Worm (Caenorhabditis elegans): ENCODE measurements around the gene C42C1.8.

The C42C1.8 gene

DNA sequence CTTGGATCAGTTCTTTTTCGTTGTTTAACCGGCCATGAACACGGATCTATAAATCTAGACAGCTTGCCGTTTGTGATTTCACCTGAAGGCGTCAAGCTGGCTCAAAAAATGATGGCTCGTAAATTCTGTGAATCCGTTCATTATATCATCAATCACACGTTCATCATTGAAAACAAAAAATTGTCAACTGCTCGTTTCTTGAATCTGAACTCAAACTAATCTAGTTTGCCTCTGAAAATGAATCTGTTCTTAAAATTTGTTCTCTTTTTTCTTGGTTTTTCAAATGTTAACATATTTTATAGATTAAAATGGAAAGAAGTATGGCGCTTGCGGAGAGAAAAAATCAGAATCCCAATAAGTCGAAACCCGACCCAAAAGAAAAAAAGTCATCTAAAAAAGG, at the start of gene C42C1.8:
Gene C42C1.8 (plus strand): TSS at position 301 of the 400 bp plus-strand sequence.
- TF ChIP-seq R02D3.7 (tag; optimal IDR thresholded peaks at IDR 0.05) (no peak), lin-39 (tag; optimal IDR thresholded peaks at IDR 0.05) (no peak), lin-13 (GFP tag; optimal IDR thresholded peaks at IDR 0.05) (no peak), zag-1 (tag; optimal IDR thresholded peaks at IDR 0.05) (no peak), nhr-10 (tag; optimal IDR thresholded peaks at IDR 0.05) (no peak), T26A8.4 (GFP tag; IDR thresholded peaks at IDR 0.05) (no peak), Y48G9A.11 (GFP tag; IDR thresholded peaks at IDR 0.05) (no peak), dmd-8 (GFP tag; IDR thresholded peaks at IDR 0.05) (no peak), ama-1 (optimal IDR thresholded peaks at IDR 0.05) (no peak), dmd-9 (GFP tag; IDR thresholded peaks at IDR 0.05) (no peak), ztf-7 (tag; optimal IDR thresholded peaks at IDR 0.05) (no peak), mxl-3 (GFP tag; optimal IDR thresholded peaks at IDR 0.05) (no peak), ceh-28 (tag; optimal IDR thresholded peaks at IDR 0.05) (no peak)

DNA sequence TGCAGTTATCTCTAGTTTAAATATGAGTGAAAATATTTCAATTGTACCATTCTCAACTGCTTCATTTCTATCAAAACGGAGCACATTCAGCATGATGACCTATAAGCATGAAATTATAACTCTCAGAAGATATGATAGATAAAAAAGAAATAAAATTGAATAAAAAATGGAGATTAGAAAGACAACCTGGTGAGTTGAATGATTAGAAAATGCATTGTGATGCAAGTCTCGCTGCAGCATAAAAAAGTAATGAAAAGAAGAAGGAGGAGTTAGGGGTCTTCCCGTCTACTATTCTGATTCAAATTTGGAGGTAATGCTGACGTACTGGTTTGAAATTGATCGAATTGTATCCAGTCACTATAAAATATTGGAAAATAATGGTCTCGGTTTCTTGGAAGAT, 46.1 kb upstream of the C42C1.8 start, which contains the start of gene sre-15:
Gene sre-15 (minus strand): TSS at position 101 of the 400 bp plus-strand sequence.
- TF ChIP-seq lin-1 (GFP tag; IDR thresholded peaks at IDR 0.05) (no peak), snpc-4 (tag; optimal IDR thresholded peaks at IDR 0.05) (no peak), T20F7.1 (GFP tag; optimal IDR thresholded peaks at IDR 0.05) (no peak), lin-29 (GFP tag; IDR thresholded peaks at IDR 0.05) (no peak), hmg-1.1 (GFP tag; IDR thresholded peaks at IDR 0.05) (no peak), tag-97 (GFP tag; IDR thresholded peaks at IDR 0.05) (no peak), lim-7 (GFP tag; IDR thresholded peaks at IDR 0.05) (no peak), spr-1 (tag; optimal IDR thresholded peaks at IDR 0.05) (no peak), dmd-9 (GFP tag; IDR thresholded peaks at IDR 0.05) (no peak), Y105C5A.15 (GFP tag; IDR thresholded peaks at IDR 0.05) (no peak), T26A8.4 (GFP tag; IDR thresholded peaks at IDR 0.05) (no peak), arid-1 (GFP tag; conservative IDR thresholded peaks at IDR 0.05) (no peak), dve-1 (tag; optimal IDR thresholded peaks at IDR 0.05; ENCODE audit: insufficient read depth) (no peak), madf-5 (GFP tag; IDR thresholded peaks at IDR 0.05) (no peak)

DNA sequence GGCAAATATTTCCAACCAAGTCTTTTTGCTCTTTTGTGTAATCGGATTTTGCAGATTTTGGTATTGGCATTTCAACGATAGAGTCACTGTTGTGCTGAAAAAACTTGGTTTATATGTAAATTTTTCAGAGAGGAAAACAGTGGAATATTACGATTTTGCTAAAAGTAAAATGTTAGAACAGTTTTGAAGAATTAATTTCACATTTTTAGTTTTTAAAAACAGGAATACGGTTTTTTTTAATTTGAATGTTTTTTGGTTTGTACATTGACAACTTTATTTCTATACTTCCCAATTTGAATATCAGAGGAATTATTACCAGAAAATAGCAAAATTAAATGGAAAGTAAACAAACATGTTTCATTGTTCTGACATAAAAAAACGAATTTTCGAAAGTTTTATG, 38.3 kb upstream of the C42C1.8 start, which contains the start of gene dnj-26:
Gene dnj-26 (minus strand): TSS at position 101 of the 400 bp plus-strand sequence.
- TF ChIP-seq zag-1 (tag; optimal IDR thresholded peaks at IDR 0.05) (no peak), dmd-9 (GFP tag; IDR thresholded peaks at IDR 0.05) (no peak), php-3 (GFP tag; IDR thresholded peaks at IDR 0.05) (no peak), T20F7.1 (GFP tag; optimal IDR thresholded peaks at IDR 0.05) (no peak), lin-15B (tag; optimal IDR thresholded peaks at IDR 0.05) (no peak), cey-2 (tag; optimal IDR thresholded peaks at IDR 0.05; ENCODE audit: borderline replicate concordance, insufficient read depth) (no peak), gei-8 (GFP tag; optimal IDR thresholded peaks at IDR 0.05) (no peak), lin-39 (tag; optimal IDR thresholded peaks at IDR 0.05) (no peak), mxl-2 (GFP tag; conservative IDR thresholded peaks at IDR 0.05) (no peak), madf-9 (GFP tag; conservative IDR thresholded peaks at IDR 0.05) (no peak), daf-12 (tag; optimal IDR thresholded peaks at IDR 0.05) (no peak), D1046.2 (GFP tag; IDR thresholded peaks at IDR 0.05) (no peak), daf-8 (GFP tag; IDR thresholded peaks at IDR 0.05) (no peak), ceh-28 (tag; optimal IDR thresholded peaks at IDR 0.05) (no peak), rbr-2 (tag; optimal IDR thresholded peaks at IDR 0.05) (no peak), unc-62 (GFP tag; optimal IDR thresholded peaks at IDR 0.05 in 1 of 2) (no peak), unc-62 (tag; optimal IDR thresholded peaks at IDR 0.05) (no peak), hlh-30 (tag; optimal IDR thresholded peaks at IDR 0.05; ENCODE audit: insufficient read depth) (no peak), nhr-111 (GFP tag; optimal IDR thresholded peaks at IDR 0.05) (no peak), mdt-29 (GFP tag; IDR thresholded peaks at IDR 0.05) (no peak)

Data from whole organism, L4 larva.